Worm (Caenorhabditis elegans) whole organism, L4 larva: ENCODE results near the gene cfap-20.

Experiments
- F37D6.2 ChIP-seq: sonication (generic microtip); optimal IDR thresholded peaks from 2 replicates; lab custom pipeline; 2016; ENCODE audit warnings: mild to moderate bottlenecking, missing genetic modification characterization, missing compliant biosample characterization
- F44E2.7 ChIP-seq: fragments of 200-800 bp; sonication (Bioruptor generic); IDR thresholded peaks from 2 replicates; pipeline ENCODE4 v2.1.2; 2022; ENCODE audit warnings: missing genetic modification characterization, missing compliant biosample characterization
- F49E8.2 ChIP-seq: sonication (generic microtip); optimal IDR thresholded peaks from 2 replicates; lab custom pipeline; 2016; ENCODE audit warnings: missing compliant biosample characterization, mild to moderate bottlenecking, missing genetic modification characterization, borderline replicate concordance
- T20F7.1 ChIP-seq: fragments of 200-800 bp; sonication (Bioruptor generic); optimal IDR thresholded peaks from 2 replicates; lab custom pipeline; 2018; ENCODE audit warnings: mild to moderate bottlenecking, missing genetic modification characterization, missing compliant biosample characterization
- Y48G9A.11 ChIP-seq: fragments of 200-800 bp; sonication (Bioruptor generic); IDR thresholded peaks from 2 replicates; pipeline ENCODE4 v1.3.6; 2022; ENCODE audit warnings: missing genetic modification reagents, missing genetic modification characterization, missing compliant biosample characterization
- Y75B8A.6 ChIP-seq: fragments of 200-800 bp; sonication (Bioruptor generic); IDR thresholded peaks from 2 replicates; pipeline ENCODE4 v1.3.6; 2022; ENCODE audit warnings: missing genetic modification reagents, missing genetic modification characterization, missing compliant biosample characterization
- ZK546.5 ChIP-seq, 2 experiments: sonication (generic microtip); optimal IDR thresholded peaks; 2 replicates each; lab custom pipeline; 2017; ENCODE audit warnings: missing biosample characterization in 2 of 2, missing genetic modification characterization in 2 of 2
- aly-2 ChIP-seq: sonication (generic microtip); optimal IDR thresholded peaks from 2 replicates; lab custom pipeline; 2018; ENCODE audit warnings: missing biosample characterization, missing genetic modification characterization
- attf-4 ChIP-seq: sonication (generic microtip); optimal IDR thresholded peaks from 3 replicates; lab custom pipeline; 2017; ENCODE audit warnings: missing biosample characterization, missing genetic modification characterization
- ceh-44 ChIP-seq: fragments of 200-800 bp; sonication (Bioruptor generic); IDR thresholded peaks from 2 replicates; pipeline ENCODE4 v1.3.6; 2022; ENCODE audit warnings: missing genetic modification reagents, missing genetic modification characterization, missing compliant biosample characterization
- ceh-82 ChIP-seq: sonication (generic microtip); optimal IDR thresholded peaks from 2 replicates; lab custom pipeline; 2017; ENCODE audit warnings: missing biosample characterization, missing genetic modification characterization
- ces-1 ChIP-seq: fragments of 150-350 bp; sonication (generic microtip); optimal IDR thresholded peaks from 4 replicates; lab custom pipeline; 2014; ENCODE audit warnings: missing biosample characterization, missing genetic modification reagents, missing genetic modification characterization
- ctbp-1 ChIP-seq: fragments of 200-800 bp; sonication (Bioruptor generic); IDR thresholded peaks from 2 replicates; pipeline ENCODE4 v1.3.6; 2022; ENCODE audit warnings: missing genetic modification reagents, missing genetic modification characterization, missing compliant biosample characterization
- daf-8 ChIP-seq: fragments of 200-800 bp; sonication (Bioruptor generic); IDR thresholded peaks from 2 replicates; pipeline ENCODE4 v1.3.6; 2022; ENCODE audit warnings: missing genetic modification characterization, missing compliant biosample characterization
- dmd-6 ChIP-seq: fragments of 200-800 bp; sonication (Bioruptor generic); IDR thresholded peaks from 2 replicates; pipeline ENCODE4 v1.3.6; 2022; ENCODE audit warnings: missing genetic modification reagents, missing genetic modification characterization, missing compliant biosample characterization
- dmd-8 ChIP-seq: fragments of 200-800 bp; sonication (Bioruptor generic); IDR thresholded peaks from 2 replicates; pipeline ENCODE4 v1.3.6; 2022; ENCODE audit warnings: missing genetic modification characterization, missing compliant biosample characterization
- dpl-1 ChIP-seq: fragments of 150-350 bp; optimal IDR thresholded peaks from 2 replicates; lab custom pipeline; 2014; ENCODE audit warnings: missing biosample characterization, missing genetic modification reagents, missing genetic modification characterization
- duxl-1 ChIP-seq: sonication (generic microtip); optimal IDR thresholded peaks from 2 replicates; lab custom pipeline; 2016; ENCODE audit warnings: mild to moderate bottlenecking, missing genetic modification characterization, moderate library complexity, missing compliant biosample characterization; ENCODE audit not compliant: poor library complexity
- gei-8 ChIP-seq: fragments of 200-800 bp; sonication (Bioruptor generic); optimal IDR thresholded peaks from 2 replicates; lab custom pipeline; 2018; ENCODE audit warnings: mild to moderate bottlenecking, missing genetic modification characterization, missing compliant biosample characterization
- hlh-11 ChIP-seq: fragments of 200-800 bp; sonication (Bioruptor generic); optimal IDR thresholded peaks from 2 replicates; lab custom pipeline; 2018; ENCODE audit warnings: mild to moderate bottlenecking, missing genetic modification characterization, missing compliant biosample characterization
- hlh-30 ChIP-seq: sonication (generic microtip); optimal IDR thresholded peaks from 2 replicates; lab custom pipeline; 2017; ENCODE audit warnings: antibody characterized with exemption, mild to moderate bottlenecking, missing genetic modification characterization, missing compliant biosample characterization; ENCODE audit not compliant: insufficient read depth
- lin-15B ChIP-seq: fragments of 150-350 bp; sonication (generic microtip); optimal IDR thresholded peaks from 3 replicates; lab custom pipeline; 2014; ENCODE audit warnings: missing biosample characterization, missing genetic modification characterization
- lin-29 ChIP-seq: fragments of 200-800 bp; sonication (Bioruptor generic); IDR thresholded peaks from 2 replicates; pipeline ENCODE4 v1.3.6; 2022; ENCODE audit warnings: missing genetic modification reagents, missing genetic modification characterization, missing compliant biosample characterization
- lin-38 ChIP-seq: fragments of 200-800 bp; sonication (Bioruptor generic); IDR thresholded peaks from 2 replicates; pipeline ENCODE4 v1.3.6; 2022; ENCODE audit warnings: missing genetic modification reagents, missing genetic modification characterization, missing compliant biosample characterization
- lin-39 ChIP-seq: fragments of 150-350 bp; optimal IDR thresholded peaks from 2 replicates; lab custom pipeline; 2014; ENCODE audit warnings: missing biosample characterization, missing genetic modification reagents, missing genetic modification characterization
- madf-5 ChIP-seq, 2 experiments: fragments of 200-800 bp; sonication (Bioruptor generic); IDR thresholded peaks; 2 replicates each; pipeline ENCODE4 v1.3.6; 2022; ENCODE audit warnings: missing compliant biosample characterization in 2 of 2, missing genetic modification characterization in 2 of 2
- mdl-1 ChIP-seq, 2 experiments: fragments of 150-350 bp in 1 of 2; sonication (generic microtip) in 1 of 2; optimal IDR thresholded peaks; 2 replicates each; lab custom pipeline; 2014 to 2017; ENCODE audit warnings: missing biosample characterization in 2 of 2, missing genetic modification characterization in 2 of 2
- mdt-29 ChIP-seq: fragments of 200-800 bp; sonication (Bioruptor generic); IDR thresholded peaks from 2 replicates; pipeline ENCODE4 v1.3.6; 2022; ENCODE audit warnings: missing genetic modification reagents, missing genetic modification characterization, missing compliant biosample characterization
- mep-1 ChIP-seq: fragments of 150-350 bp; sonication (generic microtip); optimal IDR thresholded peaks from 3 replicates; lab custom pipeline; 2014; ENCODE audit warnings: missing biosample characterization, missing genetic modification characterization
- mes-2 ChIP-seq: sonication (generic microtip); optimal IDR thresholded peaks from 2 replicates; lab custom pipeline; 2016; ENCODE audit warnings: missing genotype, mild to moderate bottlenecking, missing genetic modification characterization, missing compliant biosample characterization; ENCODE audit not compliant: poor library complexity, severe bottlenecking
- nhr-102 ChIP-seq: sonication (generic microtip); optimal IDR thresholded peaks from 2 replicates; lab custom pipeline; 2016; ENCODE audit warnings: mild to moderate bottlenecking, missing genetic modification characterization, moderate library complexity, missing compliant biosample characterization
- nhr-111 ChIP-seq: fragments of 200-800 bp; sonication (Bioruptor generic); optimal IDR thresholded peaks from 2 replicates; lab custom pipeline; 2018; ENCODE audit warnings: mild to moderate bottlenecking, missing genetic modification characterization, missing compliant biosample characterization
- nhr-41 ChIP-seq: fragments of 200-800 bp; sonication (Bioruptor generic); IDR thresholded peaks from 2 replicates; pipeline ENCODE4 v1.3.6; 2022; ENCODE audit warnings: missing genetic modification reagents, missing genetic modification characterization, missing compliant biosample characterization
- nhr-42 ChIP-seq: fragments of 200-800 bp; sonication (Bioruptor generic); IDR thresholded peaks from 2 replicates; pipeline ENCODE4 v1.3.6; 2022; ENCODE audit warnings: missing genetic modification characterization, missing compliant biosample characterization
- nhr-48 ChIP-seq: sonication (generic microtip); optimal IDR thresholded peaks from 2 replicates; lab custom pipeline; 2016; ENCODE audit warnings: mild to moderate bottlenecking, missing genetic modification characterization, missing compliant biosample characterization
- nhr-77 ChIP-seq: fragments of 150-350 bp; optimal IDR thresholded peaks from 2 replicates; lab custom pipeline; 2014; ENCODE audit warnings: missing biosample characterization, missing genetic modification characterization
- pqm-1 ChIP-seq: sonication (generic microtip); optimal IDR thresholded peaks from 2 replicates; lab custom pipeline; 2017; ENCODE audit warnings: missing biosample characterization, missing genetic modification characterization
- rbr-2 ChIP-seq: sonication (generic microtip); optimal IDR thresholded peaks from 2 replicates; lab custom pipeline; 2016; ENCODE audit warnings: missing genotype, missing genetic modification characterization, missing compliant biosample characterization
- sdz-12 ChIP-seq: fragments of 200-800 bp; sonication (Bioruptor generic); optimal IDR thresholded peaks from 2 replicates; lab custom pipeline; 2018; ENCODE audit warnings: mild to moderate bottlenecking, missing genetic modification characterization, missing compliant biosample characterization
- set-16 ChIP-seq: fragments of 200-800 bp; sonication (Bioruptor generic); IDR thresholded peaks from 2 replicates; pipeline ENCODE4 v1.3.6; 2022; ENCODE audit warnings: missing genetic modification reagents, missing genetic modification characterization, missing compliant biosample characterization
- skn-1 ChIP-seq: fragments of 150-350 bp; optimal IDR thresholded peaks from 2 replicates; lab custom pipeline; 2014; ENCODE audit warnings: missing biosample characterization, missing genetic modification characterization
- snpc-1.2 ChIP-seq: fragments of 200-800 bp; sonication (Bioruptor generic); IDR thresholded peaks from 2 replicates; pipeline ENCODE4 v1.3.6; 2022; ENCODE audit warnings: missing genetic modification reagents, missing genetic modification characterization, missing compliant biosample characterization
- tag-97 ChIP-seq: fragments of 200-800 bp; sonication (Bioruptor generic); IDR thresholded peaks from 2 replicates; pipeline ENCODE4 v1.3.6; 2022; ENCODE audit warnings: missing genetic modification characterization, missing compliant biosample characterization
- unc-130 ChIP-seq: sonication (generic microtip); optimal IDR thresholded peaks from 2 replicates; lab custom pipeline; 2016; ENCODE audit warnings: missing genetic modification reagents, missing genetic modification characterization, missing compliant biosample characterization
- unc-39 ChIP-seq: sonication (generic microtip); optimal IDR thresholded peaks from 2 replicates; lab custom pipeline; 2017; ENCODE audit warnings: missing biosample characterization, missing genetic modification characterization
- unc-62 ChIP-seq, 3 experiments: fragments of 150-350 bp in 1 of 3; sonication (generic microtip); optimal IDR thresholded peaks in 2 of 3; peaks in 1 of 3; 1 replicate in 1 of 3; 2 replicates in 2 of 3; lab custom pipeline; 2014 to 2017; ENCODE audit warnings: missing biosample characterization in 3 of 3, missing genetic modification characterization in 3 of 3, missing genetic modification reagents in 3 of 3, missing genotype in 1 of 3
- vab-7 ChIP-seq: fragments of 200-800 bp; sonication (Bioruptor generic); IDR thresholded peaks from 2 replicates; pipeline ENCODE4 v1.3.6; 2022; ENCODE audit warnings: missing genetic modification reagents, missing genetic modification characterization, missing compliant biosample characterization
- zag-1 ChIP-seq: fragments of 150-350 bp; optimal IDR thresholded peaks from 2 replicates; lab custom pipeline; 2014; ENCODE audit warnings: missing biosample characterization, missing genetic modification characterization
- zip-11 ChIP-seq: fragments of 200-800 bp; sonication (Bioruptor generic); IDR thresholded peaks from 2 replicates; pipeline ENCODE4 v1.3.6; 2022; ENCODE audit warnings: missing genetic modification characterization, missing compliant biosample characterization
- zip-2 ChIP-seq: fragments of 150-350 bp; optimal IDR thresholded peaks from 2 replicates; lab custom pipeline; 2014; ENCODE audit warnings: missing biosample characterization, missing genetic modification characterization
- ztf-11 ChIP-seq: fragments of 150-350 bp; optimal IDR thresholded peaks from 2 replicates; lab custom pipeline; 2014; ENCODE audit warnings: missing biosample characterization, missing genetic modification characterization
- ztf-7 ChIP-seq: fragments of 150-350 bp; optimal IDR thresholded peaks from 2 replicates; lab custom pipeline; 2014; ENCODE audit warnings: missing biosample characterization, missing genetic modification characterization

The cfap-20 gene

DNA sequence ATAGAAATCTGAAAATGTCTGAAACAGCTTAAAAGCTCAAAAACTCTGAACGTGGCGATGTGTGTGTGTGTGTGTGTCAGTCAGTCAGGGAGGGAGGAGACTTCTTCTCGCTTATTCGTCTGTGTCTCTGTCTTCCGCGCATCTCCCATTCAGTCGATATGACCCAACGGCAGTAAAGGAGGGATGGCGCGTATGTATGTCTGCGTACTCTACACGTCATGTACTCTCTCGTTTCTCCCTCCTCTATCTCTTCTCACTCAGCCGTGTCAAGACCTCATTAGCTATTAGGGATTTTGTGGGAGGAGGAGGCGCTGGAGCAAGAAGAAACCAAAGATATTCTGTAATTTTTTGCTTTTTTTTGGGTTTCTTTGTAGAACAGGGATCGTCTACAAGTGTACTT lies 5.3 kb downstream of the cfap-20 start:
- no peak for TF ChIP-seq set-16 (GFP tag; lab: Robert Waterston, UW)
- no peak for TF ChIP-seq sdz-12
- TF ChIP-seq ZK546.5 (tag; optimal IDR thresholded peaks at IDR 0.05; lab: Kevin White, UChicago), result no peak
- TF ChIP-seq zag-1 (tag; lab: Kevin White, UChicago), result no peak
- TF ChIP-seq nhr-111 (GFP tag; lab: Kevin White, UChicago), result no peak
- no peak for TF ChIP-seq daf-8 (GFP tag; lab: Robert Waterston, UW)
- peak; percentile 51 for TF ChIP-seq hlh-11 (tag; lab: Kevin White, UChicago)
- TF ChIP-seq gei-8 (GFP tag; lab: Kevin White, UChicago), result no peak
- TF ChIP-seq F49E8.2 (tag; lab: Kevin White, UChicago), result no peak
- TF ChIP-seq T20F7.1 (GFP tag; lab: Kevin White, UChicago), result no peak
- TF ChIP-seq nhr-102, result no peak
- no peak for TF ChIP-seq madf-5 (GFP tag; IDR thresholded peaks at IDR 0.05; lab: Robert Waterston, UW)
- TF ChIP-seq vab-7 (GFP tag; lab: Robert Waterston, UW), result no peak
- peak; percentile 31 for TF ChIP-seq dpl-1
- TF ChIP-seq F37D6.2 (tag; lab: Kevin White, UChicago), result peak; percentile 15
- TF ChIP-seq dmd-6 (GFP tag; lab: Robert Waterston, UW), result peak; percentile 38; the same call in 1 of the 2 replicates
- no peak for TF ChIP-seq lin-15B
- TF ChIP-seq lin-39 (tag; lab: Kevin White, UChicago), result no peak
- TF ChIP-seq rbr-2 (tag; lab: Kevin White, UChicago), result peak; percentile 71
- TF ChIP-seq attf-4, result no peak
- TF ChIP-seq nhr-48 (tag; lab: Kevin White, UChicago), result no peak
- no peak for TF ChIP-seq tag-97 (GFP tag; lab: Robert Waterston, UW)
- TF ChIP-seq mes-2 (tag; lab: Kevin White, UChicago), result peak; percentile 53
- TF ChIP-seq Y48G9A.11 (GFP tag; lab: Robert Waterston, UW), result no peak
- TF ChIP-seq skn-1 (tag; lab: Kevin White, UChicago), result no peak
- TF ChIP-seq ztf-11 (tag; lab: Kevin White, UChicago), result no peak
- no peak for TF ChIP-seq duxl-1 (tag; lab: Kevin White, UChicago)
- TF ChIP-seq mep-1 (tag; lab: Kevin White, UChicago), result peak; percentile 71
- no peak for TF ChIP-seq nhr-42 (GFP tag; lab: Robert Waterston, UW)
- TF ChIP-seq ztf-7, result no peak
- no peak for TF ChIP-seq zip-2 (tag; lab: Kevin White, UChicago)
- no peak for TF ChIP-seq nhr-77
- no peak for TF ChIP-seq unc-130 (GFP tag; lab: Kevin White, UChicago)
- TF ChIP-seq mdt-29 (GFP tag; lab: Robert Waterston, UW), result no peak
- no peak for TF ChIP-seq unc-39 (tag; lab: Kevin White, UChicago)
- no peak for TF ChIP-seq ceh-44
- no peak for TF ChIP-seq aly-2
- peak; percentile 77 for TF ChIP-seq hlh-30 (tag; lab: Kevin White, UChicago)
- 0 out of 2 replicates have a peak, but pooled peaks have one; percentile 44 for TF ChIP-seq ctbp-1
- no peak for TF ChIP-seq F44E2.7 (GFP tag; lab: Robert Waterston, UW)
- no peak for TF ChIP-seq ceh-82 (tag; lab: Kevin White, UChicago)
- no peak for TF ChIP-seq lin-29 (GFP tag; lab: Robert Waterston, UW)
- no peak for TF ChIP-seq zip-11
- TF ChIP-seq mdl-1 (tag; optimal IDR thresholded peaks at IDR 0.05; lab: Kevin White, UChicago), result no peak
- no peak for TF ChIP-seq snpc-1.2
- TF ChIP-seq unc-62 (GFP tag; optimal IDR thresholded peaks at IDR 0.05 in 1 of 2; lab: Kevin White, UChicago), result peak in 1 of 2 experiments; percentile 63
- TF ChIP-seq unc-62 (tag; optimal IDR thresholded peaks at IDR 0.05; lab: Kevin White, UChicago), result no peak
- TF ChIP-seq nhr-41, result no peak
- TF ChIP-seq dmd-8 (GFP tag; lab: Robert Waterston, UW), result no peak
- no peak for TF ChIP-seq ces-1 (GFP tag; lab: Kevin White, UChicago)
- TF ChIP-seq Y75B8A.6, result no peak
- TF ChIP-seq pqm-1 (tag; lab: Kevin White, UChicago), result no peak
- peak; percentile 32 for TF ChIP-seq lin-38 (GFP tag; lab: Robert Waterston, UW)
